Fruit fly (Drosophila melanogaster) whole organism, embryonic: ENCODE data around the gene Spn38F.

Source experiments
- Adf1 ChIP-seq: fragments of 200-800 bp; sonication (Bioruptor generic); IDR thresholded peaks from 2 replicates; pipeline ENCODE4 v1.3.6; 2022; ENCODE audit warnings: missing biosample characterization, missing genetic modification characterization
- Bdp1 ChIP-seq: fragments of 200-800 bp; sonication (Bioruptor generic); optimal IDR thresholded peaks from 3 replicates; lab custom pipeline; 2016; ENCODE audit warnings: missing biosample characterization, missing genetic modification characterization
- BtbVII ChIP-seq: fragments of 200-800 bp; sonication (Bioruptor generic); optimal IDR thresholded peaks from 3 replicates; lab custom pipeline; 2017; ENCODE audit warnings: missing biosample characterization, mild to moderate bottlenecking, missing genetic modification characterization
- CG10267 ChIP-seq: fragments of 200-800 bp; sonication (Bioruptor generic); optimal IDR thresholded peaks from 2 replicates; lab custom pipeline; 2018; ENCODE audit warnings: missing biosample characterization, mild to moderate bottlenecking, missing genetic modification characterization, moderate library complexity
- CG10321 ChIP-seq: fragments of 200-800 bp; sonication (Bioruptor generic); IDR thresholded peaks from 2 replicates; pipeline ENCODE4 v1.3.6; 2022; ENCODE audit warnings: missing biosample characterization, missing genetic modification characterization
- CG11247 ChIP-seq: fragments of 200-800 bp; sonication (Bioruptor generic); IDR thresholded peaks from 2 replicates; pipeline ENCODE4 v1.3.6; 2022; ENCODE audit warnings: missing biosample characterization, missing genetic modification characterization
- CG13894 ChIP-seq: fragments of 200-800 bp; sonication (Bioruptor generic); optimal IDR thresholded peaks from 3 replicates; lab custom pipeline; 2018; ENCODE audit warnings: missing biosample characterization, mild to moderate bottlenecking, missing genetic modification characterization, moderate library complexity
- CG15479 ChIP-seq: fragments of 200-800 bp; sonication (Bioruptor generic); optimal IDR thresholded peaks from 3 replicates; lab custom pipeline; 2019; ENCODE audit warnings: missing biosample characterization, mild to moderate bottlenecking, missing genetic modification characterization, moderate library complexity
- CG17612 ChIP-seq: fragments of 200-800 bp; sonication (Bioruptor generic); IDR thresholded peaks from 2 replicates; pipeline ENCODE4 v1.3.6; 2022; ENCODE audit warnings: missing biosample characterization, missing genetic modification characterization
- CG2199 ChIP-seq: fragments of 200-800 bp; sonication (Bioruptor generic); IDR thresholded peaks from 3 replicates; pipeline ENCODE4 v1.3.6; 2022; ENCODE audit warnings: missing biosample characterization, missing genetic modification characterization
- CG2712 ChIP-seq: fragments of 200-800 bp; optimal IDR thresholded peaks from 3 replicates; lab custom pipeline; 2019; ENCODE audit warnings: missing biosample characterization, mild to moderate bottlenecking, missing genetic modification characterization, moderate library complexity
- CG2889 ChIP-seq: fragments of 200-800 bp; sonication (Bioruptor generic); IDR thresholded peaks from 3 replicates; pipeline ENCODE4 v1.3.6; 2022; ENCODE audit warnings: missing biosample characterization, missing genetic modification characterization
- CG31365 ChIP-seq: fragments of 200-800 bp; sonication (Bioruptor generic); optimal IDR thresholded peaks from 2 replicates; lab custom pipeline; 2018; ENCODE audit warnings: missing biosample characterization, mild to moderate bottlenecking, missing genetic modification characterization
- CG3726 ChIP-seq: fragments of 200-800 bp; sonication (Bioruptor generic); IDR thresholded peaks from 3 replicates; pipeline ENCODE4, ENCODE4 v1.3.6; 2022; ENCODE audit warnings: missing biosample characterization, missing genetic modification characterization
- CG6689 ChIP-seq: fragments of 200-800 bp; sonication (Bioruptor generic); IDR thresholded peaks from 2 replicates; pipeline ENCODE4 v1.3.6; 2022; ENCODE audit warnings: missing biosample characterization, missing genetic modification characterization
- CG7372 ChIP-seq: fragments of 200-800 bp; sonication (Bioruptor generic); IDR thresholded peaks from 2 replicates; pipeline ENCODE4 v1.3.6; 2022; ENCODE audit warnings: missing biosample characterization, missing genetic modification characterization
- CG7963 ChIP-seq: fragments of 200-800 bp; sonication (Bioruptor generic); IDR thresholded peaks from 3 replicates; pipeline ENCODE4 v1.3.6; 2022; ENCODE audit warnings: missing biosample characterization, missing genetic modification characterization; ENCODE audit not compliant: partially characterized antibody
- CHES-1-like ChIP-seq: fragments of 200-800 bp; sonication (Bioruptor generic); optimal IDR thresholded peaks from 2 replicates; lab custom pipeline; 2016; ENCODE audit warnings: missing biosample characterization, missing genetic modification characterization
- CkIIα-i1 ChIP-seq: fragments of 200-800 bp; sonication (Bioruptor generic); IDR thresholded peaks from 2 replicates; pipeline ENCODE4 v1.3.6; 2022; ENCODE audit warnings: missing biosample characterization, missing genetic modification characterization
- D19A ChIP-seq: fragments of 200-800 bp; optimal IDR thresholded peaks from 3 replicates; lab custom pipeline; 2019; ENCODE audit warnings: missing biosample characterization, mild to moderate bottlenecking, missing genetic modification characterization, moderate library complexity
- HLH4C ChIP-seq: fragments of 200-800 bp; sonication (Bioruptor generic); IDR thresholded peaks from 3 replicates; pipeline ENCODE4 v1.3.6; 2022; ENCODE audit warnings: missing biosample characterization, missing genetic modification characterization; ENCODE audit not compliant: partially characterized antibody
- Hr51 ChIP-seq, 2 experiments: fragments of 200-800 bp; sonication (Bioruptor generic); optimal IDR thresholded peaks; 2 replicates in 1 of 2; 3 replicates in 1 of 2; lab custom pipeline; 2016 to 2018; ENCODE audit warnings: missing biosample characterization in 2 of 2, missing genetic modification characterization in 2 of 2, mild to moderate bottlenecking in 1 of 2, moderate library complexity in 1 of 2
- Hsf ChIP-seq: fragments of 200-800 bp; sonication (Bioruptor generic); optimal IDR thresholded peaks from 3 replicates; lab custom pipeline; 2016; ENCODE audit warnings: missing biosample characterization, missing genetic modification characterization
- Meics ChIP-seq: fragments of 200-800 bp; sonication (Bioruptor generic); optimal IDR thresholded peaks from 2 replicates; lab custom pipeline; 2017; ENCODE audit warnings: missing biosample characterization, mild to moderate bottlenecking, missing genetic modification characterization
- Side ChIP-seq: fragments of 200-800 bp; sonication (Bioruptor generic); optimal IDR thresholded peaks from 2 replicates; lab custom pipeline; 2016; ENCODE audit warnings: missing biosample characterization, missing genetic modification characterization
- Ssrp ChIP-seq: fragments of 200-800 bp; sonication (Bioruptor generic); optimal IDR thresholded peaks from 2 replicates; lab custom pipeline; 2018; ENCODE audit warnings: missing biosample characterization, mild to moderate bottlenecking, missing genetic modification characterization, moderate library complexity
- cas ChIP-seq: fragments of 200-800 bp; sonication (Bioruptor generic); IDR thresholded peaks from 2 replicates; pipeline ENCODE4 v1.3.6; 2022; ENCODE audit warnings: missing biosample characterization, missing genetic modification characterization
- chinmo ChIP-seq: fragments of 200-800 bp; sonication (Bioruptor generic); IDR thresholded peaks from 4 replicates; pipeline ENCODE4 v1.3.6; 2022; ENCODE audit warnings: missing biosample characterization, missing genetic modification characterization; ENCODE audit not compliant: partially characterized antibody
- ci ChIP-seq: fragments of 200-800 bp; sonication (Bioruptor generic); IDR thresholded peaks from 3 replicates; pipeline ENCODE4 v1.3.6; 2022; ENCODE audit warnings: missing biosample characterization, missing genetic modification characterization
- fru ChIP-seq: fragments of >200 bp; optimal IDR thresholded peaks from 2 replicates; lab custom pipeline; 2017
- gem ChIP-seq: fragments of 200-800 bp; sonication (Bioruptor generic); optimal IDR thresholded peaks from 2 replicates; lab custom pipeline; 2019; ENCODE audit warnings: missing biosample characterization, mild to moderate bottlenecking, missing genetic modification characterization, moderate library complexity
- her ChIP-seq: fragments of 200-800 bp; sonication (Bioruptor generic); optimal IDR thresholded peaks from 2 replicates; lab custom pipeline; 2016; ENCODE audit warnings: missing biosample characterization, missing genetic modification characterization
- hkb ChIP-seq, 2 experiments: fragments of 200-800 bp in 1 of 2; fragments of >200 bp in 1 of 2; sonication (Bioruptor generic) in 1 of 2; IDR thresholded peaks in 1 of 2; optimal IDR thresholded peaks in 1 of 2; 2 replicates each; pipeline versions ENCODE4 v1.3.6 to Lab custom; 2017 to 2022; ENCODE audit warnings: missing biosample characterization in 1 of 2, missing genetic modification characterization in 1 of 2
- kay ChIP-seq: fragments of 200-800 bp; sonication (Bioruptor generic); optimal IDR thresholded peaks from 2 replicates; lab custom pipeline; 2016; ENCODE audit warnings: missing biosample characterization, missing genetic modification characterization
- kni ChIP-seq: fragments of 200-800 bp; sonication (Bioruptor generic); optimal IDR thresholded peaks from 3 replicates; lab custom pipeline; 2017; ENCODE audit warnings: mild to moderate bottlenecking, missing biosample characterization, missing genetic modification reagents, missing genetic modification characterization
- maf-S ChIP-seq: fragments of 200-800 bp; sonication (Bioruptor generic); optimal IDR thresholded peaks from 2 replicates; lab custom pipeline; 2016; ENCODE audit warnings: missing biosample characterization, missing genetic modification characterization
- onecut ChIP-seq: fragments of 200-800 bp; sonication (Bioruptor generic); IDR thresholded peaks from 2 replicates; pipeline ENCODE4 v1.3.6; 2022; ENCODE audit warnings: missing biosample characterization, missing genetic modification characterization
- pan ChIP-seq, 4 experiments: fragments of >200 bp in 3 of 4; fragments of 200-800 bp in 1 of 4; sonication (Bioruptor generic) in 1 of 4; optimal IDR thresholded peaks in 3 of 4; IDR thresholded peaks in 1 of 4; 2 replicates each; pipeline versions ENCODE4 v1.3.6 to Lab custom; 2017 to 2022; ENCODE audit warnings: missing biosample characterization in 2 of 4, missing genetic modification characterization in 2 of 4, mixed read lengths in 1 of 4
- pum ChIP-seq: fragments of 200-800 bp; sonication (Bioruptor generic); optimal IDR thresholded peaks from 2 replicates; lab custom pipeline; 2016; ENCODE audit warnings: missing biosample characterization, missing genetic modification characterization
- sd ChIP-seq: fragments of 200-800 bp; sonication (Bioruptor generic); optimal IDR thresholded peaks from 3 replicates; lab custom pipeline; 2018; ENCODE audit warnings: missing biosample characterization, mild to moderate bottlenecking, missing genetic modification characterization, moderate library complexity
- sens ChIP-seq: fragments of 200-800 bp; sonication (Bioruptor generic); peaks from one replicate; lab custom pipeline; 2016; ENCODE audit warnings: missing biosample characterization, missing genetic modification characterization
- sob ChIP-seq: fragments of 200-800 bp; sonication (Bioruptor generic); IDR thresholded peaks from 2 replicates; pipeline ENCODE4 v1.3.6; 2022; ENCODE audit warnings: missing biosample characterization, missing genetic modification characterization
- sqz ChIP-seq: fragments of 200-800 bp; sonication (Bioruptor generic); optimal IDR thresholded peaks from 3 replicates; lab custom pipeline; 2018; ENCODE audit warnings: missing biosample characterization, mild to moderate bottlenecking, missing genetic modification characterization
- sr ChIP-seq: fragments of 200-800 bp; sonication (Bioruptor generic); IDR thresholded peaks from 3 replicates; pipeline ENCODE4 v1.3.6; 2022; ENCODE audit warnings: missing biosample characterization, missing genetic modification characterization
- stwl ChIP-seq: fragments of 200-800 bp; sonication (Bioruptor generic); optimal IDR thresholded peaks from 3 replicates; lab custom pipeline; 2018; ENCODE audit warnings: missing biosample characterization, mild to moderate bottlenecking, missing genetic modification characterization, moderate library complexity
- tna ChIP-seq: fragments of 200-800 bp; sonication (Bioruptor generic); IDR thresholded peaks from 2 replicates; pipeline ENCODE4 v1.3.6; 2022; ENCODE audit warnings: missing biosample characterization, missing genetic modification characterization; ENCODE audit not compliant: partially characterized antibody
- z ChIP-seq: fragments of 200-800 bp; sonication (Bioruptor generic); IDR thresholded peaks from 3 replicates; pipeline ENCODE4 v1.3.6; 2022; ENCODE audit warnings: missing biosample characterization, missing genetic modification characterization

The Spn38F gene

dm6 chr2L:20858371-20859340 is 20.9 kb upstream of the Spn38F start, which contains the start of gene bero (continued):
- TF ChIP-seq gem (peak; percentile 3), CG7963 (GFP tag; lab: Robert Waterston, UW) (0 out of 3 replicates have a peak, but pooled peaks have one; percentile 46), D19A (tag; lab: Kevin White, UChicago) (peak; percentile 19), CG10321 (GFP tag; lab: Robert Waterston, UW) (no peak), sob (peak; percentile 17; the same call in 1 of the 2 replicates), CG3726 (no peak), CG2199 (GFP tag; lab: Robert Waterston, UW) (peak; percentile 65; the same call in 2 of the 3 replicates), Adf1 (0 out of 2 replicates have a peak, but pooled peaks have one; percentile 14), sr (GFP tag; lab: Robert Waterston, UW) (peak; percentile 38; the same call in 1 of the 3 replicates), fru (lab: Kevin White, UChicago) (no peak), CG17612 (GFP tag; lab: Robert Waterston, UW) (no peak), her (peak; percentile 14), Bdp1 (GFP tag; lab: Kevin White, UChicago) (no peak), CkIIα-i1 (GFP tag; lab: Robert Waterston, UW) (no peak), stwl (tag; lab: Kevin White, UChicago) (peak; percentile 19), CG6689 (GFP tag; lab: Robert Waterston, UW) (no peak), BtbVII (GFP tag; lab: Kevin White, UChicago) (peak; percentile 44), CG11247 (GFP tag; lab: Robert Waterston, UW) (no peak), CG7372 (no peak), HLH4C (GFP tag; lab: Robert Waterston, UW) (0 out of 3 replicates have a peak, but pooled peaks have one; percentile 18), Ssrp (no peak), CG13894 (tag; lab: Kevin White, UChicago) (peak; percentile 33), onecut (GFP tag; lab: Robert Waterston, UW) (no peak), tna (peak; percentile 41; the same call in 1 of the 2 replicates), Meics (GFP tag; lab: Kevin White, UChicago) (peak; percentile 17), CG2712 (tag; lab: Kevin White, UChicago) (peak; percentile 29), ci (GFP tag; lab: Robert Waterston, UW) (peak; percentile 60; the same call in 2 of the 3 replicates), z (GFP tag; lab: Robert Waterston, UW) (peak; percentile 95), cas (GFP tag; lab: Robert Waterston, UW) (no peak), Hsf (no peak), kni (GFP tag; lab: Kevin White, UChicago) (peak; percentile 49), kay (GFP tag; lab: Kevin White, UChicago) (peak; percentile 12), Side (GFP tag; lab: Kevin White, UChicago) (peak; percentile 22), pan (optimal IDR thresholded peaks at IDR 0.05; lab: Kevin White, UChicago) (no peak), pan (GFP tag; optimal IDR thresholded peaks at IDR 0.05 in 1 of 2, IDR thresholded peaks at IDR 0.05 in 1 of 2) (peak in 1 of 2 experiments; percentile 19), sens (GFP tag; lab: Kevin White, UChicago) (peak; percentile 84), sd (tag; lab: Kevin White, UChicago) (peak; percentile 72), sqz (GFP tag; lab: Kevin White, UChicago) (peak; percentile 73), pum (GFP tag; lab: Kevin White, UChicago) (no peak), hkb (optimal IDR thresholded peaks at IDR 0.05; lab: Kevin White, UChicago) (no peak), hkb (GFP tag; IDR thresholded peaks at IDR 0.05; lab: Robert Waterston, UW) (0 out of 2 replicates have a peak, but pooled peaks have one; percentile 15), Hr51 (GFP tag; optimal IDR thresholded peaks at IDR 0.05; lab: Kevin White, UChicago) (peak in 1 of 2 experiments; percentile 13), CG31365 (tag; lab: Kevin White, UChicago) (no peak), maf-S (GFP tag; lab: Kevin White, UChicago) (no peak), CG10267 (tag; lab: Kevin White, UChicago) (no peak), CG15479 (GFP tag; lab: Kevin White, UChicago) (no peak), CG2889 (GFP tag; lab: Robert Waterston, UW) (no peak), chinmo (peak; percentile 76; the same call in 2 of the 4 replicates), CHES-1-like (GFP tag; lab: Kevin White, UChicago) (no peak)
